Worm (Caenorhabditis elegans) whole organism, early embryonic: ENCODE results near the gene D2024.4.

Experiments used
- B0310.2 ChIP-seq: sonication (generic microtip); optimal IDR thresholded peaks from 2 replicates; lab custom pipeline; 2016; ENCODE audit warnings: mild to moderate bottlenecking, missing genetic modification characterization, missing compliant biosample characterization
- F13C5.2 ChIP-seq: sonication (generic microtip); optimal IDR thresholded peaks from 2 replicates; lab custom pipeline; 2017; ENCODE audit warnings: mild to moderate bottlenecking, missing genetic modification characterization, inconsistent platforms, missing compliant biosample characterization
- aly-1 ChIP-seq: sonication (generic microtip); optimal IDR thresholded peaks from 2 replicates; lab custom pipeline; 2016; ENCODE audit warnings: missing genetic modification characterization, missing compliant biosample characterization
- ama-1 ChIP-seq: fragments of 150-350 bp; optimal IDR thresholded peaks from 2 replicates; lab custom pipeline; 2014
- ceh-13 ChIP-seq: fragments of 200-800 bp; sonication (Bioruptor generic); optimal IDR thresholded peaks from 2 replicates; lab custom pipeline; 2018; ENCODE audit warnings: mild to moderate bottlenecking, missing genetic modification characterization, missing compliant biosample characterization
- ceh-36 ChIP-seq: sonication (generic microtip); optimal IDR thresholded peaks from 2 replicates; lab custom pipeline; 2016; ENCODE audit warnings: missing genetic modification characterization, inconsistent platforms, missing compliant biosample characterization
- ets-7 ChIP-seq: sonication (generic microtip); optimal IDR thresholded peaks from 2 replicates; lab custom pipeline; 2016; ENCODE audit warnings: missing genotype, missing genetic modification characterization, missing compliant biosample characterization
- hmg-4 ChIP-seq: fragments of 200-800 bp; sonication (Bioruptor generic); optimal IDR thresholded peaks from 2 replicates; lab custom pipeline; 2018; ENCODE audit warnings: mild to moderate bottlenecking, missing genetic modification characterization, missing compliant biosample characterization
- pes-1 ChIP-seq: fragments of 200-800 bp; sonication (Bioruptor generic); IDR thresholded peaks from 2 replicates; pipeline ENCODE4 v1.3.6; 2022; ENCODE audit warnings: missing genetic modification reagents, missing genetic modification characterization, missing compliant biosample characterization
- sea-1 ChIP-seq: fragments of 200-800 bp; sonication (Bioruptor generic); conservative IDR thresholded peaks from 2 replicates; pipeline ENCODE4 v1.3.6; 2022; ENCODE audit warnings: missing genetic modification characterization, missing compliant biosample characterization
- tbx-11 ChIP-seq: fragments of 200-800 bp; sonication (Bioruptor generic); IDR thresholded peaks from 2 replicates; pipeline ENCODE4 v1.3.6; 2022; ENCODE audit warnings: missing genetic modification characterization, missing compliant biosample characterization
- tbx-37 ChIP-seq: fragments of 200-800 bp; sonication (Bioruptor generic); conservative IDR thresholded peaks from 2 replicates; pipeline ENCODE4 v1.3.6; 2022; ENCODE audit warnings: missing genetic modification reagents, missing genetic modification characterization, missing compliant biosample characterization
- tra-4 ChIP-seq: sonication (generic microtip); optimal IDR thresholded peaks from 2 replicates; lab custom pipeline; 2017; ENCODE audit warnings: missing genetic modification characterization, missing compliant biosample characterization

DNA sequence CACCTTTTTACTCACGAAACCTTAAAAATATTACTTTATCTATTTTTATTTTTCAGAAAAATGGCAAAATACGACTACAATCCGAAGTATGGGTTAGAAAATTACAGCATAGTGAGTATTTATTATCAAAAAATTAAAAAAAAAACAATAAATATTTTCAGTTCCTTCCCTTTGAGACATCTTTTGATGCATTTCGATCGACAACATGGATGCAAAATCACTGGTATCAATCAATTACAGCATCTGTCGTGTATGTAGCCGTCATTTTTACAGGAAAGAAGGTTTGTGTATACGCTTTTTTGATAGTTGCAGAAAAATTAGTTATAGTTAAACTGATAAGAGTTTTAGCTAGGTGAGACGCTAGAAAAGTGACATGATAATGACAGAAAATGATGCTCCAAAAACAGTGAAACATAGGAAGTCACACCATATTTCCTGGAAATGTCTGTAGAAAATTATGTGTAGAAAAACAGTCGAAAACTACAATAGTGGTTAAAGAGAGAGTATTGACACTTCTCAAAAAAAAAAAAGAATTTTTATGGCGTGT, 6.7 kb downstream of the D2024.4 start, which contains the start of gene elo-3:
- TF ChIP-seq hmg-4 (GFP tag; lab: Kevin White, UChicago) = no peak
- no peak for TF ChIP-seq ama-1 (lab: Kevin White, UChicago)
- no peak for TF ChIP-seq tbx-11
- no peak for TF ChIP-seq F13C5.2 (tag; lab: Kevin White, UChicago)
- no peak for TF ChIP-seq ets-7
- no peak for TF ChIP-seq ceh-13 (GFP tag; lab: Kevin White, UChicago)
- no peak for TF ChIP-seq aly-1 (tag; lab: Kevin White, UChicago)
- TF ChIP-seq sea-1 (GFP tag; lab: Robert Waterston, UW) = no peak
- no peak for TF ChIP-seq tra-4
- no peak for TF ChIP-seq ceh-36
- no peak for TF ChIP-seq pes-1
- TF ChIP-seq B0310.2 (tag; lab: Kevin White, UChicago) = no peak
- no peak for TF ChIP-seq tbx-37 (GFP tag; lab: Robert Waterston, UW)
